Fruit fly (Drosophila melanogaster) whole organism, embryonic: ENCODE data around the gene CG13671.

Experiments
- BEAF-32 ChIP-seq: fragments of 200-800 bp; sonication (Bioruptor generic); optimal IDR thresholded peaks from 3 replicates; lab custom pipeline; 2017; ENCODE audit warnings: missing biosample characterization, missing genetic modification characterization, mild to moderate bottlenecking, moderate library complexity, missing genetic modification reagents
- CG10209 ChIP-seq: fragments of 200-800 bp; sonication (Bioruptor generic); optimal IDR thresholded peaks from 3 replicates; lab custom pipeline; 2017; ENCODE audit warnings: missing biosample characterization, mild to moderate bottlenecking, missing genetic modification characterization, missing genetic modification reagents
- CG10431 ChIP-seq: fragments of 200-800 bp; sonication (Bioruptor generic); optimal IDR thresholded peaks from 3 replicates; lab custom pipeline; 2018; ENCODE audit warnings: missing biosample characterization, mild to moderate bottlenecking, missing genetic modification characterization
- CG10543 ChIP-seq: fragments of 200-800 bp; sonication (Bioruptor generic); optimal IDR thresholded peaks from 3 replicates; lab custom pipeline; 2017; ENCODE audit warnings: missing biosample characterization, mild to moderate bottlenecking, missing genetic modification characterization, moderate library complexity
- CG13296 ChIP-seq: fragments of 200-800 bp; sonication (Bioruptor generic); optimal IDR thresholded peaks from 3 replicates; lab custom pipeline; 2018; ENCODE audit warnings: missing biosample characterization, mild to moderate bottlenecking, missing genetic modification characterization
- CG14441 ChIP-seq: fragments of 200-800 bp; sonication (Bioruptor generic); IDR thresholded peaks from 2 replicates; pipeline ENCODE4 v1.3.6; 2022; ENCODE audit warnings: missing biosample characterization, missing genetic modification characterization
- CG16863 ChIP-seq: fragments of 200-800 bp; sonication (Bioruptor generic); optimal IDR thresholded peaks from 3 replicates; lab custom pipeline; 2016; ENCODE audit warnings: missing biosample characterization, missing genetic modification characterization
- CG17829 ChIP-seq: fragments of 200-800 bp; optimal IDR thresholded peaks from 2 replicates; lab custom pipeline; 2019; ENCODE audit warnings: missing biosample characterization, mild to moderate bottlenecking, missing genetic modification characterization, moderate library complexity
- CG18619 ChIP-seq: fragments of 200-800 bp; sonication (Bioruptor generic); optimal IDR thresholded peaks from 3 replicates; lab custom pipeline; 2017; ENCODE audit warnings: missing biosample characterization, mild to moderate bottlenecking, missing genetic modification characterization
- CG33557 ChIP-seq: fragments of 200-800 bp; sonication (Bioruptor generic); optimal IDR thresholded peaks from 2 replicates; lab custom pipeline; 2019; ENCODE audit warnings: missing biosample characterization, mild to moderate bottlenecking, missing genetic modification characterization, moderate library complexity
- CG3726 ChIP-seq: fragments of 200-800 bp; sonication (Bioruptor generic); IDR thresholded peaks from 3 replicates; pipeline ENCODE4, ENCODE4 v1.3.6; 2022; ENCODE audit warnings: missing biosample characterization, missing genetic modification characterization
- CG42726 ChIP-seq: fragments of 200-800 bp; sonication (Bioruptor generic); IDR thresholded peaks from 2 replicates; pipeline ENCODE4 v1.3.6; 2022; ENCODE audit warnings: missing biosample characterization, missing genetic modification characterization; ENCODE audit not compliant: partially characterized antibody
- CG4328 ChIP-seq: fragments of 200-800 bp; sonication (Bioruptor generic); optimal IDR thresholded peaks from 3 replicates; lab custom pipeline; 2017; ENCODE audit warnings: missing biosample characterization, missing genetic modification reagents, missing genetic modification characterization
- CG4360 ChIP-seq: fragments of 200-800 bp; sonication (Bioruptor generic); IDR thresholded peaks from 2 replicates; pipeline ENCODE4 v1.3.6; 2022; ENCODE audit warnings: missing biosample characterization, missing genetic modification characterization
- CG6689 ChIP-seq: fragments of 200-800 bp; sonication (Bioruptor generic); IDR thresholded peaks from 2 replicates; pipeline ENCODE4 v1.3.6; 2022; ENCODE audit warnings: missing biosample characterization, missing genetic modification characterization
- CG9932 ChIP-seq: fragments of 200-800 bp; sonication (Bioruptor generic); IDR thresholded peaks from 2 replicates; pipeline ENCODE4 v1.3.6; 2022; ENCODE audit warnings: missing biosample characterization, missing genetic modification characterization
- CoRest ChIP-seq: fragments of 200-800 bp; sonication (Bioruptor generic); optimal IDR thresholded peaks from 3 replicates; lab custom pipeline; 2018; ENCODE audit warnings: missing biosample characterization, mild to moderate bottlenecking, missing genetic modification characterization, moderate library complexity
- CrebB ChIP-seq: fragments of 200-800 bp; sonication (Bioruptor generic); optimal IDR thresholded peaks from 3 replicates; lab custom pipeline; 2018; ENCODE audit warnings: missing biosample characterization, mild to moderate bottlenecking, missing genetic modification characterization
- HmgZ ChIP-seq: fragments of 200-800 bp; sonication (Bioruptor generic); optimal IDR thresholded peaks from 2 replicates; lab custom pipeline; 2018; ENCODE audit warnings: missing biosample characterization, mild to moderate bottlenecking, missing genetic modification characterization
- Hr78 ChIP-seq, 2 experiments: fragments of 200-800 bp in 1 of 2; fragments of >200 bp in 1 of 2; sonication (Bioruptor generic) in 1 of 2; optimal IDR thresholded peaks; 2 replicates each; lab custom pipeline; 2017 to 2019; ENCODE audit warnings: missing biosample characterization in 2 of 2, missing genetic modification characterization in 2 of 2, mild to moderate bottlenecking in 1 of 2, moderate library complexity in 1 of 2
- Mad ChIP-seq: fragments of 200-800 bp; sonication (Bioruptor generic); optimal IDR thresholded peaks from 2 replicates; lab custom pipeline; 2016; ENCODE audit warnings: missing biosample characterization, missing genetic modification characterization
- Meics ChIP-seq: fragments of 200-800 bp; sonication (Bioruptor generic); optimal IDR thresholded peaks from 2 replicates; lab custom pipeline; 2017; ENCODE audit warnings: missing biosample characterization, mild to moderate bottlenecking, missing genetic modification characterization
- Neu2 ChIP-seq: fragments of 200-800 bp; sonication (Bioruptor generic); optimal IDR thresholded peaks from 3 replicates; lab custom pipeline; 2016; ENCODE audit warnings: missing biosample characterization, missing genetic modification characterization, borderline replicate concordance
- Rx ChIP-seq: fragments of 200-800 bp; sonication (Bioruptor generic); IDR thresholded peaks from 2 replicates; pipeline ENCODE4 v1.3.6; 2022; ENCODE audit warnings: missing biosample characterization, missing genetic modification characterization
- Sry-β ChIP-seq: fragments of 200-800 bp; sonication (Bioruptor generic); optimal IDR thresholded peaks from 2 replicates; lab custom pipeline; 2018; ENCODE audit warnings: missing biosample characterization, mild to moderate bottlenecking, missing genetic modification characterization, moderate library complexity
- TFAM ChIP-seq: fragments of 200-800 bp; sonication (Bioruptor generic); optimal IDR thresholded peaks from 2 replicates; lab custom pipeline; 2017; ENCODE audit warnings: missing biosample characterization, missing genetic modification characterization, inconsistent platforms
- Trl ChIP-seq, 3 experiments: fragments of >200 bp in 2 of 3; fragments of 200-800 bp in 1 of 3; sonication (Bioruptor generic) in 1 of 3; optimal IDR thresholded peaks; 2 replicates in 1 of 3; 3 replicates in 2 of 3; lab custom pipeline; 2016 to 2017; ENCODE audit warnings: missing biosample characterization in 1 of 3, missing genetic modification characterization in 1 of 3
- bigmax ChIP-seq: fragments of 200-800 bp; sonication (Bioruptor generic); optimal IDR thresholded peaks from 2 replicates; lab custom pipeline; 2018; ENCODE audit warnings: missing biosample characterization, mild to moderate bottlenecking, missing genetic modification characterization
- bsh ChIP-seq, 2 experiments: fragments of 200-800 bp; sonication (Bioruptor generic); optimal IDR thresholded peaks; 2 replicates each; lab custom pipeline; 2017 to 2018; ENCODE audit warnings: mild to moderate bottlenecking in 2 of 2, missing biosample characterization in 2 of 2, missing genetic modification characterization in 2 of 2, moderate library complexity in 1 of 2
- chm ChIP-seq: fragments of 200-800 bp; sonication (Bioruptor generic); IDR thresholded peaks from 2 replicates; pipeline ENCODE4 v1.3.6; 2022; ENCODE audit warnings: missing biosample characterization, missing genetic modification characterization
- dmrt11E ChIP-seq: fragments of 200-800 bp; sonication (Bioruptor generic); optimal IDR thresholded peaks from 3 replicates; lab custom pipeline; 2018; ENCODE audit warnings: missing biosample characterization, mild to moderate bottlenecking, missing genetic modification characterization, moderate library complexity
- exex ChIP-seq: fragments of 200-800 bp; sonication (Bioruptor generic); optimal IDR thresholded peaks from 4 replicates; lab custom pipeline; 2018; ENCODE audit warnings: missing biosample characterization, mild to moderate bottlenecking, missing genetic modification characterization, moderate library complexity
- fd96Cb ChIP-seq: fragments of 200-800 bp; sonication (Bioruptor generic); optimal IDR thresholded peaks from 2 replicates; lab custom pipeline; 2018; ENCODE audit warnings: missing biosample characterization, mild to moderate bottlenecking, missing genetic modification characterization, moderate library complexity
- gsb-n ChIP-seq: fragments of 200-800 bp; sonication (Bioruptor generic); optimal IDR thresholded peaks from 3 replicates; lab custom pipeline; 2018; ENCODE audit warnings: missing biosample characterization, mild to moderate bottlenecking, missing genetic modification characterization
- hth ChIP-seq: fragments of >200 bp; optimal IDR thresholded peaks from 2 replicates; lab custom pipeline; 2017; ENCODE audit warnings: inconsistent platforms
- jumu ChIP-seq: fragments of 200-800 bp; sonication (Bioruptor generic); optimal IDR thresholded peaks from 3 replicates; lab custom pipeline; 2016; ENCODE audit warnings: missing biosample characterization, missing genetic modification characterization
- klu ChIP-seq: fragments of 200-800 bp; sonication (Bioruptor generic); IDR thresholded peaks from 2 replicates; pipeline ENCODE4 v1.3.6; 2022; ENCODE audit warnings: missing biosample characterization, missing genetic modification characterization
- lilli ChIP-seq: fragments of 200-800 bp; sonication (Bioruptor generic); optimal IDR thresholded peaks from 3 replicates; lab custom pipeline; 2016; ENCODE audit warnings: missing biosample characterization, missing genetic modification characterization
- nmo ChIP-seq: fragments of 200-800 bp; sonication (Bioruptor generic); optimal IDR thresholded peaks from 2 replicates; lab custom pipeline; 2018; ENCODE audit warnings: missing biosample characterization, mild to moderate bottlenecking, missing genetic modification characterization, moderate library complexity
- pzg ChIP-seq: fragments of 200-800 bp; sonication (Bioruptor generic); optimal IDR thresholded peaks from 3 replicates; lab custom pipeline; 2018; ENCODE audit warnings: missing biosample characterization, mild to moderate bottlenecking, missing genetic modification characterization, moderate library complexity
- shn ChIP-seq: fragments of 200-800 bp; sonication (Bioruptor generic); optimal IDR thresholded peaks from 3 replicates; lab custom pipeline; 2016; ENCODE audit warnings: missing biosample characterization, missing genetic modification characterization
- slbo ChIP-seq: fragments of 200-800 bp; sonication (Bioruptor generic); IDR thresholded peaks from 2 replicates; pipeline ENCODE4 v1.3.6; 2022; ENCODE audit warnings: missing biosample characterization, missing genetic modification characterization
- sob ChIP-seq: fragments of 200-800 bp; sonication (Bioruptor generic); IDR thresholded peaks from 2 replicates; pipeline ENCODE4 v1.3.6; 2022; ENCODE audit warnings: missing biosample characterization, missing genetic modification characterization
- sqz ChIP-seq: fragments of 200-800 bp; sonication (Bioruptor generic); optimal IDR thresholded peaks from 3 replicates; lab custom pipeline; 2018; ENCODE audit warnings: missing biosample characterization, mild to moderate bottlenecking, missing genetic modification characterization
- tin ChIP-seq: fragments of 200-800 bp; sonication (Bioruptor generic); optimal IDR thresholded peaks from 3 replicates; lab custom pipeline; 2016; ENCODE audit warnings: missing biosample characterization, missing genetic modification characterization
- tll ChIP-seq, 2 experiments: fragments of 200-800 bp in 1 of 2; fragments of >200 bp in 1 of 2; sonication (Bioruptor generic) in 1 of 2; optimal IDR thresholded peaks; 2 replicates each; lab custom pipeline; 2017 to 2019; ENCODE audit warnings: missing biosample characterization in 2 of 2, missing genetic modification characterization in 2 of 2, mild to moderate bottlenecking in 1 of 2, moderate library complexity in 1 of 2
- yki ChIP-seq: fragments of >200 bp; optimal IDR thresholded peaks from 3 replicates; lab custom pipeline; 2018

CG13671 gene

DNA sequence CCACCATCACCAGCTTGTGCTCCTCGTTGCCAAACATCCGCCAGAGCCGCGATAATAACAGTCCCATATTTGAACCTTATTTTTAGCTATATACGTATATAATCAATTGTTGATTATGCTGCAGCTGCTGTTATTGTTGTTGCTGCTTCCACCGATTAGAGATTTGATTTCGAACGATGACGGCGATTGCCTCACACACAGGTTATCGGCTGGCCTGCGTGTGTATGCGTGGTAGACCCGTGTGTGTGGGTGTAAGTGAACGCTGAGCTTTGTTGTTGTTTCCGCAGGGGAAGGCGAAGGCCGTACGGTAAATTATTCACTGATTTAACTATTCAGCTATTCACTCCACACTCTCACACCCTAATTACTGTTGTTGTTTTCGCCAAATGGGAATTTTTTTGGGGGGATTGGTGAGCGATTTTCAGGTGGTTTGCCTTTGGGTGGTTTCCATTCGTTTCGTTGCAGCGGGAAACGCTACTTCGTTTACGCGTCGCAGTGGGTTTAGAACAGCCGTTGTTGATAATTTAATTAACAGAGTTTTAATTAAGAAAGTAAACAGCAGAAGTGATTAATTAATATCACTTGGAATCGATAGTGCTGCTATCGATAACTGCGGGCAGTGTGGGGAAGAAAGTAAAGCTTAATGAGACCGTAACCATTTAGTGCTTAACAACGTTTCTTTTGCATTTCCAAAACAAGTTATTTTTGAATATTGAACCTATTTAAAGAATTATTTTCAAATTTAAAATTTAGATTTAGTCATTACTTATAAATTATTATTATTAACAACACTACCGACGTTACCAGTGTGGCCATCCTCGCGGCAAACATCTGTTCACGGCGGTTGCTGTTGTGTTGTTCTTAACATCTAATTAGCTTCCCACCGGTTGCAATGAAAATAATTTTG is at the start of gene CG13671, which contains the start of gene Arl5 (continued):
- TF ChIP-seq CG14441 (peak; percentile 74), CG10431 (GFP tag; lab: Kevin White, UChicago) (no peak), CG17829 (tag; lab: Kevin White, UChicago) (peak; percentile 79), CG4328 (GFP tag; lab: Kevin White, UChicago) (peak; percentile 27), Rx (GFP tag; lab: Robert Waterston, UW) (peak; percentile 70), sob (GFP tag; lab: Robert Waterston, UW) (peak; percentile 91), CG16863 (GFP tag; lab: Kevin White, UChicago) (peak; percentile 54), bsh (GFP tag; optimal IDR thresholded peaks at IDR 0.05; lab: Kevin White, UChicago) (peak in 1 of 2 experiments; percentile 83), tll (GFP tag; optimal IDR thresholded peaks at IDR 0.05; lab: Kevin White, UChicago) (peak in 1 of 2 experiments; percentile 35), shn (GFP tag; lab: Kevin White, UChicago) (peak; percentile 50), CG3726 (GFP tag; lab: Robert Waterston, UW) (peak; percentile 53; the same call in 1 of the 3 replicates), pzg (GFP tag; lab: Kevin White, UChicago) (peak; percentile 62), CG42726 (GFP tag; lab: Robert Waterston, UW) (no peak; the same call in 1 of the 2 replicates), CrebB (tag; lab: Kevin White, UChicago) (peak; percentile 7), lilli (peak; percentile 85), nmo (GFP tag; lab: Kevin White, UChicago) (peak; percentile 81), exex (tag; lab: Kevin White, UChicago) (peak; percentile 85), chm (GFP tag; lab: Robert Waterston, UW) (peak; percentile 64), TFAM (no peak), CG6689 (GFP tag; lab: Robert Waterston, UW) (peak; percentile 75), CG10543 (GFP tag; lab: Kevin White, UChicago) (peak; percentile 60), Hr78 (GFP tag; optimal IDR thresholded peaks at IDR 0.05; lab: Kevin White, UChicago) (no peak), Trl (optimal IDR thresholded peaks at IDR 0.05; lab: Kevin White, UChicago) (no peak), Trl (GFP tag; optimal IDR thresholded peaks at IDR 0.05; lab: Kevin White, UChicago) (peak; percentile 59), CG33557 (peak; percentile 36), Meics (peak; percentile 71), CG10209 (peak; percentile 76), Sry-β (GFP tag; lab: Kevin White, UChicago) (peak; percentile 8), hth (lab: Kevin White, UChicago) (no peak), CG18619 (peak; percentile 69), CG9932 (GFP tag; lab: Robert Waterston, UW) (peak; percentile 88), sqz (no peak), CoRest (tag; lab: Kevin White, UChicago) (peak; percentile 64), yki (lab: Kevin White, UChicago) (no peak), HmgZ (tag; lab: Kevin White, UChicago) (peak; percentile 62), tin (peak; percentile 85), CG13296 (GFP tag; lab: Kevin White, UChicago) (peak; percentile 66), dmrt11E (peak; percentile 79), Neu2 (GFP tag; lab: Kevin White, UChicago) (no peak), bigmax (GFP tag; lab: Kevin White, UChicago) (no peak), slbo (peak; percentile 92), CG4360 (GFP tag; lab: Robert Waterston, UW) (peak; percentile 85), klu (GFP tag; lab: Robert Waterston, UW) (peak; percentile 54; the same call in 1 of the 2 replicates), jumu (GFP tag; lab: Kevin White, UChicago) (peak; percentile 34), BEAF-32 (peak; percentile 85), fd96Cb (tag; lab: Kevin White, UChicago) (peak; percentile 67), Mad (GFP tag; lab: Kevin White, UChicago) (peak; percentile 77), gsb-n (peak; percentile 76)
